Fruit fly (Drosophila melanogaster) whole organism, prepupa: ENCODE measurements around the gene CG8135.

Source experiments
- CG10669 ChIP-seq: fragments of 200-800 bp; sonication (Bioruptor generic); optimal IDR thresholded peaks from 3 replicates; lab custom pipeline; 2018; ENCODE audit warnings: missing biosample characterization, mild to moderate bottlenecking, missing genetic modification characterization, moderate library complexity
- CG16779 ChIP-seq: fragments of 200-800 bp; sonication (Bioruptor generic); optimal IDR thresholded peaks from 3 replicates; lab custom pipeline; 2017; ENCODE audit warnings: missing biosample characterization, mild to moderate bottlenecking, missing genetic modification characterization
- CG3032 ChIP-seq: fragments of 200-800 bp; optimal IDR thresholded peaks from 2 replicates; lab custom pipeline; 2019; ENCODE audit warnings: missing biosample characterization, mild to moderate bottlenecking, missing genetic modification characterization, moderate library complexity
- CG7368 ChIP-seq: fragments of 200-800 bp; sonication (Bioruptor generic); optimal IDR thresholded peaks from 3 replicates; lab custom pipeline; 2016; ENCODE audit warnings: missing biosample characterization, missing genetic modification characterization
- Eip75B ChIP-seq: fragments of 200-800 bp; sonication (Bioruptor generic); optimal IDR thresholded peaks from 3 replicates; lab custom pipeline; 2016; ENCODE audit warnings: missing biosample characterization, missing genetic modification characterization
- Gug ChIP-seq: fragments of 200-800 bp; sonication (Bioruptor generic); IDR thresholded peaks from 2 replicates; pipeline ENCODE4 v1.3.6; 2022; ENCODE audit warnings: missing biosample characterization, missing genetic modification characterization
- Lpt ChIP-seq: fragments of 200-800 bp; sonication (Bioruptor generic); optimal IDR thresholded peaks from 3 replicates; lab custom pipeline; 2016; ENCODE audit warnings: missing biosample characterization, missing genetic modification characterization
- achi ChIP-seq: fragments of 200-800 bp; sonication (Bioruptor generic); optimal IDR thresholded peaks from 3 replicates; lab custom pipeline; 2016; ENCODE audit warnings: missing biosample characterization, missing genetic modification characterization
- eg ChIP-seq: fragments of 200-800 bp; sonication (Bioruptor generic); IDR thresholded peaks from 3 replicates; pipeline ENCODE4 v1.3.6; 2022; ENCODE audit warnings: missing biosample characterization, missing genetic modification characterization
- net ChIP-seq: fragments of 200-800 bp; sonication (Bioruptor generic); optimal IDR thresholded peaks from 3 replicates; lab custom pipeline; 2016; ENCODE audit warnings: missing biosample characterization, missing genetic modification characterization
- spab ChIP-seq: fragments of 200-800 bp; sonication (Bioruptor generic); optimal IDR thresholded peaks from 2 replicates; lab custom pipeline; 2017; ENCODE audit warnings: missing biosample characterization, mild to moderate bottlenecking, missing genetic modification characterization, missing genetic modification reagents

- no peak for TF ChIP-seq CG10669 (GFP tag; lab: Kevin White, UChicago)
- TF ChIP-seq CG16779 (tag; lab: Kevin White, UChicago), result no peak
- TF ChIP-seq CG3032 (tag; lab: Kevin White, UChicago), result no peak
- no peak for TF ChIP-seq Eip75B (GFP tag; lab: Kevin White, UChicago)
- peak; percentile 26; the same call in 1 of the 2 replicates for TF ChIP-seq Gug (GFP tag; lab: Robert Waterston, UW)
- TF ChIP-seq Lpt (GFP tag; lab: Kevin White, UChicago), result peak; percentile 17
- TF ChIP-seq eg (GFP tag; lab: Robert Waterston, UW), result 0 out of 3 replicates have a peak, but pooled peaks have one; percentile 50
- no peak for TF ChIP-seq spab
- TF ChIP-seq net, result peak; percentile 32
- TF ChIP-seq CG7368, result no peak
- peak; percentile 33 for TF ChIP-seq achi (GFP tag; lab: Kevin White, UChicago)
Observed at dm6 chr3R:9430344-9431253, 26.4 kb downstream of the CG8135 start.
